Fruit fly (Drosophila melanogaster): ENCODE results near the gene Or2a.

Gene Or2a

DNA sequence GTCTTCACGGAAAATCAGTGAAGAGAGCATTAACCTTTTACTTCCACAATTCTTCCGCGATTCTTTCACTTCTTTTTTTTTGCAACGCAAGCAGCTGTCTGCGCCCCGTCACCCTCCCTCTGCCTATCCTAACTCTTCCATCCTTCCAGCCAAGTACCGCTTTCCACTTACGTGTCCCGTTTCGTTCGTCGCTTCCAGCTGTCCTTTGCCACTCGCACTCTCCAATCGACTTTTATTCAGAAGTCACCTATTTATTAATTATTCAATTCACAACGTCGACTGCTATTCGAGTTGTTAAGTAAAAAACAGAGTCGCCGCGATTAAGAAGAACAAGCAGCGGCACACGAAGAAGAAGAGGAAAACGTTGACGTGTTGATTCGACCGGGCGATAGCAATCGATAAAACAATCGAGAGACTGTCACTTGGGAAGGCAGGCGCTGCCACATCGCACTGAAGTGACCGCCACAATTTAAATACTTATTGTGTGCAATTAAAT, 28.7 kb downstream of the Or2a start, which contains the start of gene Grp170 (continued):
- TF ChIP-seq Dp (GFP tag; optimal IDR thresholded peaks at IDR 0.05) (peak; percentile 96), jumu (GFP tag; optimal IDR thresholded peaks at IDR 0.05) (no peak), nau (GFP tag; optimal IDR thresholded peaks at IDR 0.05) (no peak), CG11560 (tag; IDR thresholded peaks at IDR 0.05) (no peak), Optix (GFP tag; IDR thresholded peaks at IDR 0.05) (no peak), sim (GFP tag; IDR thresholded peaks at IDR 0.05) (no peak), Mad (GFP tag; optimal IDR thresholded peaks at IDR 0.05) (no peak), bab2 (GFP tag; optimal IDR thresholded peaks at IDR 0.05) (no peak), B-H2 (GFP tag; optimal IDR thresholded peaks at IDR 0.05) (no peak), kay (GFP tag; optimal IDR thresholded peaks at IDR 0.05) (no peak), gcm2 (GFP tag; optimal IDR thresholded peaks at IDR 0.05) (no peak), CG8281 (tag; optimal IDR thresholded peaks at IDR 0.05) (no peak), nom (GFP tag; optimal IDR thresholded peaks at IDR 0.05) (peak; percentile 51), Atf-2 (GFP tag; optimal IDR thresholded peaks at IDR 0.05) (no peak), CG14014 (GFP tag; IDR thresholded peaks at IDR 0.05) (no peak), bbx (GFP tag; IDR thresholded peaks at IDR 0.05; ENCODE audit: partially characterized antibody) (peak; percentile 92), Atf6 (GFP tag; IDR thresholded peaks at IDR 0.05) (no peak), sens-2 (GFP tag; IDR thresholded peaks at IDR 0.05) (no peak), CG18262 (tag; optimal IDR thresholded peaks at IDR 0.05) (no peak), CG4617 (GFP tag; optimal IDR thresholded peaks at IDR 0.05; ENCODE audit: borderline replicate concordance) (peak; percentile 7), exex (tag; optimal IDR thresholded peaks at IDR 0.05) (no peak), sr (GFP tag; IDR thresholded peaks at IDR 0.05) (no peak), CG1792 (GFP tag; optimal IDR thresholded peaks at IDR 0.05) (no peak), CG13624 (GFP tag; optimal IDR thresholded peaks at IDR 0.05) (peak; percentile 6), nmo (GFP tag; optimal IDR thresholded peaks at IDR 0.05) (peak; percentile 34), CG9932 (GFP tag; IDR thresholded peaks at IDR 0.05) (peak; percentile 18; the same call in 1 of the 2 replicates), trh (GFP tag; optimal IDR thresholded peaks at IDR 0.05) (no peak), CG15011 (GFP tag; optimal IDR thresholded peaks at IDR 0.05) (no peak), pan (optimal IDR thresholded peaks at IDR 0.05) (no peak), pan (GFP tag; optimal IDR thresholded peaks at IDR 0.05 in 1 of 2, IDR thresholded peaks at IDR 0.05 in 1 of 2) (no peak), twi (tag; optimal IDR thresholded peaks at IDR 0.05) (no peak), fd102C (GFP tag; optimal IDR thresholded peaks at IDR 0.05) (no peak), zen (tag; optimal IDR thresholded peaks at IDR 0.05) (no peak), Myb (GFP tag; optimal IDR thresholded peaks at IDR 0.05) (peak; percentile 48), Max (GFP tag; optimal IDR thresholded peaks at IDR 0.05) (no peak), CG12155 (GFP tag; optimal IDR thresholded peaks at IDR 0.05) (no peak), vnd (GFP tag; IDR thresholded peaks at IDR 0.05; ENCODE audit: partially characterized antibody) (peak; percentile 87), p53 (GFP tag; optimal IDR thresholded peaks at IDR 0.05) (no peak), Awh (GFP tag; IDR thresholded peaks at IDR 0.05) (no peak), PHDP (tag; optimal IDR thresholded peaks at IDR 0.05) (no peak), CG10321 (GFP tag; IDR thresholded peaks at IDR 0.05) (no peak), CG30431 (GFP tag; optimal IDR thresholded peaks at IDR 0.05) (no peak), CG31224 (GFP tag; IDR thresholded peaks at IDR 0.05) (no peak), vfl (GFP tag; optimal IDR thresholded peaks at IDR 0.05) (no peak), CG2199 (GFP tag; IDR thresholded peaks at IDR 0.05) (no peak), dan (GFP tag; IDR thresholded peaks at IDR 0.05) (no peak), fd96Cb (tag; optimal IDR thresholded peaks at IDR 0.05) (no peak), CG10979 (tag; optimal IDR thresholded peaks at IDR 0.05) (no peak), Blimp-1 (GFP tag; optimal IDR thresholded peaks at IDR 0.05) (no peak), pita (GFP tag; optimal IDR thresholded peaks at IDR 0.05) (no peak), crol (GFP tag; IDR thresholded peaks at IDR 0.05) (peak; percentile 94), CG17912 (GFP tag; optimal IDR thresholded peaks at IDR 0.05) (no peak)
